Fruit fly (Drosophila melanogaster): ENCODE data around the gene CG31496.

The CG31496 gene

DNA sequence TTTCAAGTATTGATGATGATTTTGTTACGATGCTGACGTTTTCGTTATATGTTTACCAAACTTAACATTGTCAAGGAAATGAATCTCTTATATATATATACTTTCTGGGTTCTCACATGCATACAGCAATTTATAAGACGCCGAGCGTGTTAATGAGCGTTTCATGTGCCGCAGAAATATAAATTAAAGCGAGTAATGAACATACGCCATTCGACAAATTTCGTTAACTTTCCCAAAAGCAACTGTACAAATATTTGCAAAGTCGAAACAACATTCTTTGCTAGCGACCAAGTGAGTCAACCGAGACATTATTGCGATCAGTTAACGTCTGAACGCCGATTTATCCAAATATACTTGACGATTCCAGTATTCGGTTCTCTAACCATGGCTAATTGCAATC is at the start of gene CG31496:
TSS of gene CG31496 (plus strand) at position 301 of the 400 bp plus-strand sequence.
- TF ChIP-seq CG32006 (GFP tag; optimal IDR thresholded peaks at IDR 0.05) (no peak), fkh (GFP tag; optimal IDR thresholded peaks at IDR 0.05) (peak; percentile 36)

DNA sequence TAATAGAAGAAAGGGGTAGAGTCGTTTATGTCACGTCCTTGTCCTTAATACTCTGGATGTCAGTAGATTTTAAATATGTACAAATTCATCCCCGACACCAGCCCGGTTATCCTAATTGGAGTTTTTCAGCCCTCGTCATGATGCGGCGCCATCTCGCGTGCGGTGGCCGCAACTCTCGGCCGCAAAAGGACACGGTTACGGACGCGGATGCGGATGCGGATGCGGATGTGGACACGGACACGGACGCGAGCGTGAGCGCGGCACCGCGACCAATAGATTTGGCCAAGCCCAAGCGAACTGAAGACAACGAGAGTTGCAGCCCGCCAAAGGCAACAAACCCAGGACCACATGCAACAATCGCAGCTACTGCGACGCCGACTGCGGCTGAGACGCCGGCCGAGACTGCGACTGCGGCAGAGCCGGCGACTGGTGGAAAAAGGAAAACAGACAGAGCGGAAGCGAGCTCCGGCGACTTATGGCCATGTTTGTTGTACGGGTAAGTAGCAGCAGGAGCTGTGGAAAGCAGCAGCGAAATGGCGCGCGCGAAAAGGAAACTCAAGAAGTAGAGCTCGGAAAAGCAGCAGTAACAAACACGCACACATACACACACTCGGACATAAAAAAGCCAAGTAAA is 40.3 kb upstream of the CG31496 start, which contains the start of gene CG42544:
TSS of gene CG42544 (plus strand) at position 138 of the 634 bp plus-strand sequence.
- TF ChIP-seq CG10631 (GFP tag; optimal IDR thresholded peaks at IDR 0.05), result no peak
- no peak for TF ChIP-seq CG9139 (GFP tag; optimal IDR thresholded peaks at IDR 0.05)
- no peak for TF ChIP-seq CG8319 (GFP tag; optimal IDR thresholded peaks at IDR 0.05)
- TF ChIP-seq Eip93F (GFP tag; optimal IDR thresholded peaks at IDR 0.05), result no peak
- no peak for TF ChIP-seq CG6163 (GFP tag; IDR thresholded peaks at IDR 0.05)

DNA sequence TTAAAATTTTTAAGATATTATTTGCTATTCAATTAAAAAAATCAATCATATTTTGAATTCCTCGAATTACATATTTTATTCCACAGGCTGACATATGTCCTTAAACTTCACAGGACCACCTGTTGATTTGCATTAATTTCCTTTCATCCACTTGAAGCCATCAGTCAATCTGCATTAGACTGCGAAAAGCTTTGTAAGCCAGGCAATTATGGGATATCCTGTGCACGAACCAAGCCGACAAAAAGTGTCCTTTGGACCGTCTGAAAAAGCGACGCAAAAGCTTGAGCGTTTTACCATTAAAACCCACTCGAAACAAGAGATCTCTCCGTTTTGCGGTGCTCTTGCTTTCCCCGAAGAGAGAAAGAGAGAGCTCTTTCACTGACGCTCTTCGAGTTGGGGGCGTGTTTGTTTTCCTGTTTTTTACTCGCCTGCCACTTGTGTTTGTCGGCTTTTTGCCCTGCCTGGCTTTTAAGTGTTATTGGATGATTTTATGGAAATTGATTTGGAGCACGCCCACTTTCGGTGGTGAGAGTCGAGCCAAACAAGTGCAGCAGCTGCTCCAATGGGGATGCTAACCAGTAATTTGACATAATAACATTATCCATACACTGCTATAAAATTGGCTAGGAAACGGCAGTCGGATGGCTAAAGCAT is 38.2 kb upstream of the CG31496 start:
- TF ChIP-seq esn (GFP tag; optimal IDR thresholded peaks at IDR 0.05) (no peak), CG15336 (GFP tag; IDR thresholded peaks at IDR 0.05) (peak; percentile 32; the same call in 1 of the 2 replicates)

DNA sequence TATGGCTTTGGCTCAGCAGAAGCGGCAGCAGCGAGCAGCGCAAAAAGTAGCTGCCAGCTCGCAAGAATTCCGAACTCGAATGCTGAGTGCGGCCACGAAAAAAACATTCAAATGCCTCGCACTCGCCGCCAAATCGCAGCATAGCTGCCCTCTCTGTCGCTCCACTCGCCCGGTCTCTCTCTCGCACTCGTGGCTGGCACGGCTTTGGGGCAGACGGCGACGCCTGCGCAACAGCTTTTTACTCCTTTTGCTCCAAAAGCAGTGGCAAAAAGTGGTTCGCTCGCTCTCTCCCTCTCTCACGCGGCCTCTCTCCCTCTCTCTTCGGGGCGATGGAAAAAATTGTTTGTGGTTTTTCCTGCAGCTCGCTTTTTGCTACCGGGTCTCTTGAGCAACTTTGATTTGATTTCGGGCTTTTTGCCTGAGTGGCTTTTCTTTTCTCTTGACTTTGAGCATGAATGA is 35.3 kb upstream of the CG31496 start, which contains the start of gene rn:
TSS of gene rn (minus strand) at position 51 of the 459 bp plus-strand sequence.
- TF ChIP-seq esn (GFP tag; optimal IDR thresholded peaks at IDR 0.05) (no peak), CG3919 (GFP tag; optimal IDR thresholded peaks at IDR 0.05) (no peak), CG8632 (GFP tag; optimal IDR thresholded peaks at IDR 0.05) (no peak), spab (GFP tag; optimal IDR thresholded peaks at IDR 0.05) (no peak), net (GFP tag; optimal IDR thresholded peaks at IDR 0.05) (no peak), lz (GFP tag; optimal IDR thresholded peaks at IDR 0.05) (no peak), CG9139 (GFP tag; optimal IDR thresholded peaks at IDR 0.05) (no peak), CG8319 (GFP tag; optimal IDR thresholded peaks at IDR 0.05) (no peak), fd85E (GFP tag; optimal IDR thresholded peaks at IDR 0.05) (no peak), dsx (GFP tag; optimal IDR thresholded peaks at IDR 0.05; ENCODE audit: poor library complexity, severe bottlenecking) (peak; percentile 12), Sox15 (GFP tag; optimal IDR thresholded peaks at IDR 0.05) (no peak), salr (GFP tag; optimal IDR thresholded peaks at IDR 0.05) (no peak), Met (GFP tag; optimal IDR thresholded peaks at IDR 0.05) (no peak), CG10669 (GFP tag; optimal IDR thresholded peaks at IDR 0.05) (no peak), Ets96B (tag; optimal IDR thresholded peaks at IDR 0.05) (peak; percentile 4), CG31627 (GFP tag; optimal IDR thresholded peaks at IDR 0.05) (no peak), Eip78C (GFP tag) (peak; percentile 7), OdsH (GFP tag; optimal IDR thresholded peaks at IDR 0.05) (no peak), Hr38 (GFP tag; optimal IDR thresholded peaks at IDR 0.05) (no peak), CG11294 (GFP tag; IDR thresholded peaks at IDR 0.05) (no peak), achi (GFP tag; optimal IDR thresholded peaks at IDR 0.05) (no peak), vri (GFP tag; optimal IDR thresholded peaks at IDR 0.05) (peak; percentile 18), cyc (GFP tag; optimal IDR thresholded peaks at IDR 0.05) (no peak), CG15336 (GFP tag; IDR thresholded peaks at IDR 0.05) (0 out of 2 replicates have a peak, but pooled peaks have one; percentile 15), svp (GFP tag) (no peak), CG11902 (GFP tag; optimal IDR thresholded peaks at IDR 0.05) (no peak), fkh (GFP tag; optimal IDR thresholded peaks at IDR 0.05) (no peak), pdm3 (GFP tag; optimal IDR thresholded peaks at IDR 0.05) (no peak), Smox (GFP tag; optimal IDR thresholded peaks at IDR 0.05) (no peak), eg (GFP tag; IDR thresholded peaks at IDR 0.05) (peak; percentile 61), CG6808 (GFP tag; optimal IDR thresholded peaks at IDR 0.05) (no peak), Hr39 (GFP tag; optimal IDR thresholded peaks at IDR 0.05) (no peak), Sox14 (GFP tag; optimal IDR thresholded peaks at IDR 0.05) (no peak), CG8119 (GFP tag; IDR thresholded peaks at IDR 0.05) (0 out of 3 replicates have a peak, but pooled peaks have one; percentile 50), CG6276 (GFP tag; optimal IDR thresholded peaks at IDR 0.05) (no peak), topi (GFP tag; optimal IDR thresholded peaks at IDR 0.05) (no peak), ss (GFP tag; optimal IDR thresholded peaks at IDR 0.05) (peak in 1 of 2 experiments; percentile 46), Blimp-1 (GFP tag; optimal IDR thresholded peaks at IDR 0.05) (no peak), CG3032 (tag; optimal IDR thresholded peaks at IDR 0.05) (peak; percentile 8)
